Fruit fly (Drosophila melanogaster): ENCODE results near the gene Hibch.

Gene Hibch

dm6 chr3R:15342926-15343685, 13.9 kb upstream of the Hibch start, which contains the start of gene Nagk (continued):
- TF ChIP-seq CG2199 (GFP tag; IDR thresholded peaks at IDR 0.05) (0 out of 3 replicates have a peak, but pooled peaks have one; percentile 50), gem (tag; optimal IDR thresholded peaks at IDR 0.05) (peak; percentile 73), CG8290 (GFP tag; optimal IDR thresholded peaks at IDR 0.05) (no peak), CG8290 (tag; optimal IDR thresholded peaks at IDR 0.05) (peak in 1 of 2 experiments; percentile 80), eve (GFP tag; optimal IDR thresholded peaks at IDR 0.05) (no peak), Poxn (GFP tag; IDR thresholded peaks at IDR 0.05) (no peak), Doc3 (GFP tag; IDR thresholded peaks at IDR 0.05; ENCODE audit: partially characterized antibody) (no peak), chm (GFP tag; IDR thresholded peaks at IDR 0.05) (peak; percentile 19; the same call in 1 of the 2 replicates), CG16815 (GFP tag; optimal IDR thresholded peaks at IDR 0.05) (peak; percentile 54), CG6683 (GFP tag; optimal IDR thresholded peaks at IDR 0.05) (no peak), CG33213 (GFP tag; optimal IDR thresholded peaks at IDR 0.05) (peak; percentile 29), ci (GFP tag; IDR thresholded peaks at IDR 0.05) (peak; percentile 71), sr (GFP tag; IDR thresholded peaks at IDR 0.05) (peak; percentile 24; the same call in 1 of the 3 replicates), CG9817 (tag; optimal IDR thresholded peaks at IDR 0.05) (peak; percentile 47), CG8281 (tag; optimal IDR thresholded peaks at IDR 0.05) (peak; percentile 1), eyg (GFP tag; optimal IDR thresholded peaks at IDR 0.05) (no peak), Adf1 (GFP tag; IDR thresholded peaks at IDR 0.05) (peak; percentile 31; the same call in 1 of the 2 replicates), HLH3B (GFP tag; IDR thresholded peaks at IDR 0.05) (peak; percentile 39), CG3281 (GFP tag; optimal IDR thresholded peaks at IDR 0.05) (peak; percentile 62), bab2 (GFP tag; optimal IDR thresholded peaks at IDR 0.05) (peak; percentile 44), Ets97D (GFP tag; optimal IDR thresholded peaks at IDR 0.05) (peak; percentile 35), trem (tag; optimal IDR thresholded peaks at IDR 0.05) (peak; percentile 14), HHEX (GFP tag; optimal IDR thresholded peaks at IDR 0.05) (peak; percentile 27), Dip2 (GFP tag; IDR thresholded peaks at IDR 0.05) (no peak), org-1 (GFP tag; optimal IDR thresholded peaks at IDR 0.05) (peak; percentile 27), CG11247 (GFP tag; IDR thresholded peaks at IDR 0.05) (0 out of 2 replicates have a peak, but pooled peaks have one; percentile 5), Awh (GFP tag; IDR thresholded peaks at IDR 0.05) (peak; percentile 60; the same call in 1 of the 2 replicates), CG12769 (tag; optimal IDR thresholded peaks at IDR 0.05) (no peak), dmrt99B (tag; optimal IDR thresholded peaks at IDR 0.05) (peak; percentile 67), Pdp1 (GFP tag; optimal IDR thresholded peaks at IDR 0.05) (peak; percentile 45 to 53), gro (GFP tag; optimal IDR thresholded peaks at IDR 0.05) (peak; percentile 60), da (GFP tag; optimal IDR thresholded peaks at IDR 0.05) (no peak), tna (GFP tag; IDR thresholded peaks at IDR 0.05; ENCODE audit: partially characterized antibody) (no peak), CG7786 (GFP tag; optimal IDR thresholded peaks at IDR 0.05) (peak; percentile 4), gce (GFP tag; IDR thresholded peaks at IDR 0.05) (no peak), run (tag; optimal IDR thresholded peaks at IDR 0.05) (no peak), CG8944 (GFP tag; optimal IDR thresholded peaks at IDR 0.05) (peak; percentile 35), CG31388 (GFP tag; optimal IDR thresholded peaks at IDR 0.05) (peak; percentile 57), CG14050 (GFP tag; IDR thresholded peaks at IDR 0.05) (no peak), Ada2b (GFP tag; IDR thresholded peaks at IDR 0.05) (0 out of 2 replicates have a peak, but pooled peaks have one; percentile 9), mld (GFP tag; IDR thresholded peaks at IDR 0.05; ENCODE audit: partially characterized antibody) (no peak; the same call in 2 of the 3 replicates), Stat92E (GFP tag; optimal IDR thresholded peaks at IDR 0.05) (no peak), Ptx1 (GFP tag; IDR thresholded peaks at IDR 0.05) (0 out of 2 replicates have a peak, but pooled peaks have one; percentile 39), ato (GFP tag; IDR thresholded peaks at IDR 0.05; ENCODE audit: partially characterized antibody) (no peak), Ssrp (tag; optimal IDR thresholded peaks at IDR 0.05) (peak; percentile 49), fu2 (GFP tag; optimal IDR thresholded peaks at IDR 0.05) (peak; percentile 24), MTF-1 (GFP tag; optimal IDR thresholded peaks at IDR 0.05; ENCODE audit: borderline replicate concordance) (peak; percentile 40), CG4820 (GFP tag; optimal IDR thresholded peaks at IDR 0.05) (peak; percentile 53), esg (GFP tag; conservative IDR thresholded peaks at IDR 0.05) (0 out of 2 replicates have a peak, but pooled peaks have one; percentile 21)
